Fruit fly (Drosophila melanogaster): ENCODE results near the gene dikar.
A peak's percentile ranks its signal among the peaks of the same experiment; 100 is the strongest.

dikar gene

DNA sequence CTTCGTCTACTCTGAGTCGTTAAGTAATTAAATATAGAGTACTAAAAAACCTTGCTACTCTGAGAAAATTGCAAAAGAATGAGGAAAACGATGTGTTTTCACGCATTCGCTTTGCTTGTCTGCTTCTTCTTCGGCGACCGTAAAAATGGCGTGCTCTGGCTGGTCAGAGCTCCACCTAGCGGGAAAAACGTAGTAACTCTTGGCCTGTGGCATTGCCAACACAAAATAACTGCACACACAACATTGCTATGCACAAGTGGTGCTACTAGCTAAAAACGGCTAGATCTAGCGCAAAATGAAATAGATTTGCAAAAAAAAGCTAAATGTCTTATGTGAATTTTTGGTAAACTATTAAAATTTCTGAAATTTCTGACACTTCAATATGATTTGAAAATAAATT lies 4.2 kb upstream of the dikar start:
- TF ChIP-seq CG13204 (GFP tag; optimal IDR thresholded peaks at IDR 0.05) (no peak), CG15710 (tag; optimal IDR thresholded peaks at IDR 0.05) (peak; percentile 48), CG34367 (tag; optimal IDR thresholded peaks at IDR 0.05) (no peak), Snoo (tag; optimal IDR thresholded peaks at IDR 0.05) (peak; percentile 47), CG8159 (tag; optimal IDR thresholded peaks at IDR 0.05) (peak; percentile 28), CG10348 (GFP tag; IDR thresholded peaks at IDR 0.05) (no peak), CG8301 (tag; optimal IDR thresholded peaks at IDR 0.05) (no peak), gl (tag; optimal IDR thresholded peaks at IDR 0.05) (no peak), Pif1A (GFP tag; optimal IDR thresholded peaks at IDR 0.05) (no peak), CG9948 (tag; optimal IDR thresholded peaks at IDR 0.05) (no peak), CG32121 (GFP tag; IDR thresholded peaks at IDR 0.05) (no peak; the same call in 1 of the 2 replicates), rn (GFP tag; IDR thresholded peaks at IDR 0.05) (no peak), Pif1B (GFP tag; optimal IDR thresholded peaks at IDR 0.05) (no peak), fd96Ca (GFP tag; IDR thresholded peaks at IDR 0.05) (no peak), CG4496 (GFP tag; IDR thresholded peaks at IDR 0.05) (peak; percentile 55; the same call in 1 of the 3 replicates), D1 (tag; optimal IDR thresholded peaks at IDR 0.05) (no peak), CG17806 (tag; optimal IDR thresholded peaks at IDR 0.05) (no peak), Ets98B (GFP tag; IDR thresholded peaks at IDR 0.05) (peak; percentile 31; the same call in 1 of the 2 replicates), CG14655 (GFP tag; optimal IDR thresholded peaks at IDR 0.05) (no peak), CG12605 (GFP tag; IDR thresholded peaks at IDR 0.05) (0 out of 2 replicates have a peak, but pooled peaks have one; percentile 17), EcR (GFP tag; optimal IDR thresholded peaks at IDR 0.05) (no peak)

DNA sequence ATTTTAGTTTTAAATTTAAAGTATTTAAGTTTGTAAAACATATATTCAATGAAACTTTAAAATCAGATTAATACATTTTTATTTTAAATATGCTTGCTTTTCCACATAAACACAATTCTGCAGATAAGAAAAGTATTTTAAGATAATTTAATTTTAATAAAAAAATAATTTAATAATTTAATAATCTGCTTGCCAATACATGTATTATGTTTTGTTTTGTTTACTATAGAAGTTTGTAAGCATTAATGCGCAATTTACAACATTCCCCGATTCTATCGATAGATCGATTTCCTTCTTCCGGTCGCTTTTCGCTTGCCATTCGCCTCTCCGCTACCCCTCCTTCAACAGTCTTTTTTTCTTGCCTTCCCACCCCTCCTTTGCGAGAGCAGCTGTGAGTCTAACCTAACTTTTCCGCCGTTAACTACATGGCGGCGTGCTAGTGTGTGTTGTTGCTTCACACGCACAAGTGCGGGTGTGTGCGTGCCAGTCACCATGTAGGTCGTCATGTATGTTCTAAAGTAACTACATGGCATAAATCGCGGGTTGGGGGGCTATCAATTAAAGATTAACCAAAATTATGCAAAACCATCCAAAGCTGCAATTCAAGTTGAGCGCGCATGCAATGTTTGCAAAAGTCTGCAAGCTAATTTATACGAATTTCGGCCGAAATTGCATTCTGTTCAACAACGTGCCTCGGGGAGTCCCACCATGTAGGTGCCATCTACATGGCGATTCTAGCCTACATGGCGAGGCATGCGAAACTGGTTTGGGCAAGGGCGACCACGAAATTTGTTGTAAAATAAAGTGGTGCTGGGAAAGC lies 592 bp upstream of the dikar start:
- TF ChIP-seq CG9948 (tag; optimal IDR thresholded peaks at IDR 0.05) (no peak), EcR (GFP tag; optimal IDR thresholded peaks at IDR 0.05) (peak; percentile 3), D1 (tag; optimal IDR thresholded peaks at IDR 0.05) (no peak), CG4496 (GFP tag; IDR thresholded peaks at IDR 0.05) (0 out of 3 replicates have a peak, but pooled peaks have one; percentile 28), CG10348 (GFP tag; IDR thresholded peaks at IDR 0.05) (no peak), fd96Ca (GFP tag; IDR thresholded peaks at IDR 0.05) (peak; percentile 31; the same call in 1 of the 3 replicates), CG17806 (tag; optimal IDR thresholded peaks at IDR 0.05) (no peak), CG8301 (tag; optimal IDR thresholded peaks at IDR 0.05) (no peak), Ets98B (GFP tag; IDR thresholded peaks at IDR 0.05) (peak; percentile 27), CG34367 (tag; optimal IDR thresholded peaks at IDR 0.05) (peak; percentile 8)

dm6 chr3L:6742110-6742718 lies 750 bp downstream of the dikar start:
- TF ChIP-seq CG34367 (tag; optimal IDR thresholded peaks at IDR 0.05) (no peak), fd96Ca (GFP tag; IDR thresholded peaks at IDR 0.05) (peak; percentile 41; the same call in 1 of the 3 replicates), CG32121 (GFP tag; IDR thresholded peaks at IDR 0.05) (0 out of 2 replicates have a peak, but pooled peaks have one; percentile 28), CG4496 (GFP tag; IDR thresholded peaks at IDR 0.05) (peak; percentile 55; the same call in 1 of the 3 replicates), Ets98B (GFP tag; IDR thresholded peaks at IDR 0.05) (peak; percentile 44; the same call in 1 of the 2 replicates)

DNA sequence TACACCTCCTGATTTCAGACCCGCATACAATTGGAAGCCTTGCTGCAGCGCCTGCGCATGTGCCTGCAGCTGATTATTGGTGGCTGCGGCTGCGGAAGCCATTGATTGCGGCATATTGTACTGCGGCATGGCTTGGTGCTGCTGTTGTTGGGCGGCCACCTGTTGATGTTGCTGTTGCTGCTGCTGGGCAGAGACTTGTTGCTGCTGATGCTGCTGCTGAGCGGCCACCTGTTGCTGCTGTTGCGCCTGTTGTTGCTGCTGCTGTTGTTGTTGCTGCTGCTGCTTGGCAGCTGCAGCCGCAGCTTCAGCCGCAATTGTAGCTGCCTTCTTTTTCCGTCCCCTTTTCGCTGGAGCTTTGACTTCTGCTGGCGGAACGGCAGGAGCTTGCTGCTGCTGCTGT lies 11.9 kb downstream of the dikar start:
- TF ChIP-seq CG12605 (GFP tag; IDR thresholded peaks at IDR 0.05) (peak; percentile 69), CG8301 (tag; optimal IDR thresholded peaks at IDR 0.05) (no peak), CG10348 (GFP tag; IDR thresholded peaks at IDR 0.05) (no peak), rn (GFP tag; IDR thresholded peaks at IDR 0.05) (no peak), Ets98B (GFP tag; IDR thresholded peaks at IDR 0.05) (no peak)

DNA sequence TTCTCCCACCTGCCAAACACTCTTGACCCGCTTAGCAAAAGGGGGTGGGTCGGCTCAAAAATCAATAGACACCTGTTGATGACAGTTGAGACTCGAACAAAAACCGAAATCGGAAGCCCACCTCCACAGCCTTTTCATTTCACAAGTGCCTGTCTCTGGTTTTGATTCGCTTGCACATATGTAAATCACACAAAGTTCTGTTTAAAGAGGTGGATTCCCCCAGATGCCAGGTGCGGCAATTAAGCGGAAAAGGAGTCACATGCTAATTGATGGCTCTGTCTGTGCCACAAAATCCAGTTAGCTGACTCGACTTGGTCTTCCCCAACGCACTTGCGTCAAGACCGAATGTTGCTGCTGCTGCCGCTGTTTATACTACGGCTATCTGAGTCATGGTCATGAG lies 18.5 kb downstream of the dikar start:
- TF ChIP-seq EcR (GFP tag; optimal IDR thresholded peaks at IDR 0.05) (no peak), Ets98B (GFP tag; IDR thresholded peaks at IDR 0.05) (no peak), CG8301 (tag; optimal IDR thresholded peaks at IDR 0.05) (no peak), CG34367 (tag; optimal IDR thresholded peaks at IDR 0.05) (no peak), CG8159 (tag; optimal IDR thresholded peaks at IDR 0.05) (no peak), gl (tag; optimal IDR thresholded peaks at IDR 0.05) (no peak)

DNA sequence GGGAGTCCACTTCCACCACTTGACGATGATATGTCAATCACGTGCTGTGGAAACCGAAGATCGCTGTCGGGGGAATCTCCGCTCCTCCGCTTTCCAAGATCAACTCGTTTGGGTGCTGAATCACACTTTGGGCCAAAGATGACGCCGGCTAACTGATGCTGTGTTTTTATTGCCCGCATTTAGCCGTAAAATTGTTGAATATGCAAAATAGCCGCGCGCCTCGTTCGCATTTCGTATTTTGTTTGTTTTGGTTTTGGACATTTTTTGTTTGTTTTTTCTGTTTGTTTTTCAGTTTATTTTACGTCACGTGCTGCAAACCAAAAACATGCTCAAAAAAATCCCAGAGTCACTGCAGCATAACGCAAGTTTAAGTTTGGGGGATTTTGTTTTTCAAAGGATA lies 19.6 kb downstream of the dikar start:
- TF ChIP-seq CG15710 (tag; optimal IDR thresholded peaks at IDR 0.05) (no peak), CG12605 (GFP tag; IDR thresholded peaks at IDR 0.05) (no peak)

DNA sequence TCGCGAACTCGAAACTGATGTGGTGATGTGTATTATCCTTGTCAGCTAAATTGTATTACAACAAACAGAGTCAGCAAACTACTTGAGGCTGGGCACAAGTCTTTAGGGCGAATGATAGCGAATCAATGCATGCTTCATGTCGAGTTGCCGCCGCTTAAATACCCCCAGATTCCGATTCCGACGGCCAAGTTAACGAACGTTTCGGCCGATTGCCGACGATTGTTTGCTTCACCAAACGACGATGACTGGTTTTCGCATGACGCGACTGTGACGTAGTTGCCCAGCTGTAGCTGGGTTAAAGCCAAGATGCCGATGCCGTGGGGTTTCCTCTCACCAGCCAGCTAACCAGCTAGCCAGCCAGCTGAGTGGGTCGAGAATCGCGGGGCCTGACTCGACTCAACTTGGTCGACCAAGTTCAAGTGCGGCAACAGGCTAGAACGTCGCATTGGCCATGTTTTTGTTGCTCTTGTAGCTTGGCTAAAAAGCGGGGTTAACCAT lies 23.5 kb downstream of the dikar start, which contains the start of gene ple:
TSS of gene ple (minus strand) at position 134 of the 498 bp plus-strand sequence.
- TF ChIP-seq CG17806 (tag; optimal IDR thresholded peaks at IDR 0.05) (no peak), EcR (GFP tag; optimal IDR thresholded peaks at IDR 0.05) (peak; percentile 77), CG12605 (GFP tag; IDR thresholded peaks at IDR 0.05) (no peak), CG4496 (GFP tag; IDR thresholded peaks at IDR 0.05) (0 out of 3 replicates have a peak, but pooled peaks have one; percentile 48), CG15710 (tag; optimal IDR thresholded peaks at IDR 0.05) (no peak), rn (GFP tag; IDR thresholded peaks at IDR 0.05) (no peak), CG10348 (GFP tag; IDR thresholded peaks at IDR 0.05) (no peak), CG13204 (GFP tag; optimal IDR thresholded peaks at IDR 0.05) (peak; percentile 19), CG8301 (tag; optimal IDR thresholded peaks at IDR 0.05) (no peak), CG9948 (tag; optimal IDR thresholded peaks at IDR 0.05) (no peak), CG32121 (GFP tag; IDR thresholded peaks at IDR 0.05) (0 out of 2 replicates have a peak, but pooled peaks have one; percentile 20), gl (tag; optimal IDR thresholded peaks at IDR 0.05) (no peak)

All from whole organism, pupa.